Fruit fly (Drosophila melanogaster) whole organism, adult: ENCODE data around the gene CG31635.

Experiments
- CG14711 ChIP-seq: fragments of 200-800 bp; sonication (Bioruptor generic); optimal IDR thresholded peaks from 2 replicates; lab custom pipeline; 2018; ENCODE audit warnings: missing biosample characterization, mild to moderate bottlenecking, missing genetic modification characterization, moderate library complexity
- CG7045 ChIP-seq: fragments of 200-800 bp; sonication (Bioruptor generic); optimal IDR thresholded peaks from 2 replicates; lab custom pipeline; 2017; ENCODE audit warnings: missing biosample characterization, mild to moderate bottlenecking, missing genetic modification characterization
- Clk ChIP-seq: fragments of 200-800 bp; sonication (Bioruptor generic); optimal IDR thresholded peaks from 2 replicates; lab custom pipeline; 2017; ENCODE audit warnings: missing biosample characterization, missing genetic modification characterization
- Hr96 ChIP-seq: fragments of 200-800 bp; sonication (Bioruptor generic); optimal IDR thresholded peaks from 2 replicates; lab custom pipeline; 2016; ENCODE audit warnings: missing biosample characterization, missing genetic modification characterization
- Mnt ChIP-seq: fragments of 200-800 bp; sonication (Bioruptor generic); optimal IDR thresholded peaks from 2 replicates; lab custom pipeline; 2016; ENCODE audit warnings: missing biosample characterization, mild to moderate bottlenecking, missing genetic modification characterization
- kay ChIP-seq: fragments of 200-800 bp; sonication (Bioruptor generic); peaks from one replicate; lab custom pipeline; 2016; ENCODE audit warnings: missing biosample characterization, missing genetic modification characterization, borderline replicate concordance
- pad ChIP-seq: fragments of 200-800 bp; sonication (Bioruptor generic); optimal IDR thresholded peaks from 3 replicates; lab custom pipeline; 2017; ENCODE audit warnings: missing biosample characterization, missing genetic modification characterization, mild to moderate bottlenecking, moderate library complexity, missing genetic modification reagents
- tj ChIP-seq: fragments of 200-800 bp; sonication (Bioruptor generic); optimal IDR thresholded peaks from 3 replicates; lab custom pipeline; 2017; ENCODE audit warnings: missing biosample characterization, mild to moderate bottlenecking, missing genetic modification characterization, moderate library complexity

- peak; percentile 90 for TF ChIP-seq CG14711 (tag; lab: Kevin White, UChicago)
- TF ChIP-seq Hr96 (GFP tag; lab: Kevin White, UChicago), result peak; percentile 90
- peak; percentile 82 for TF ChIP-seq tj (GFP tag; lab: Kevin White, UChicago)
- peak; percentile 98 for TF ChIP-seq kay (GFP tag; lab: Kevin White, UChicago)
- peak; percentile 69 for TF ChIP-seq Mnt (GFP tag; lab: Kevin White, UChicago)
- peak; percentile 69 for TF ChIP-seq pad (GFP tag; lab: Kevin White, UChicago)
- peak; percentile 82 for TF ChIP-seq Clk (GFP tag; lab: Kevin White, UChicago)
- peak; percentile 91 for TF ChIP-seq CG7045 (GFP tag; lab: Kevin White, UChicago)
Observed at dm6 chr2L:6647103-6647711, 1.7 kb downstream of the CG31635 start.
